Fruit fly (Drosophila melanogaster) whole organism, prepupa: Measurements from ENCODE around the gene CG2685.

Source experiments
- Blimp-1 ChIP-seq: fragments of 200-800 bp; sonication (Bioruptor generic); optimal IDR thresholded peaks from 3 replicates; lab custom pipeline; 2017; ENCODE audit warnings: missing biosample characterization, missing genetic modification characterization, mild to moderate bottlenecking, moderate library complexity, missing genetic modification reagents
- CG10631 ChIP-seq: fragments of 200-800 bp; sonication (Bioruptor generic); optimal IDR thresholded peaks from 2 replicates; lab custom pipeline; 2016; ENCODE audit warnings: missing biosample characterization, missing genetic modification characterization
- CG10669 ChIP-seq: fragments of 200-800 bp; sonication (Bioruptor generic); optimal IDR thresholded peaks from 3 replicates; lab custom pipeline; 2018; ENCODE audit warnings: missing biosample characterization, mild to moderate bottlenecking, missing genetic modification characterization, moderate library complexity
- CG11762 ChIP-seq: fragments of 200-800 bp; sonication (Bioruptor generic); optimal IDR thresholded peaks from 3 replicates; lab custom pipeline; 2016; ENCODE audit warnings: missing biosample characterization, missing genetic modification characterization; ENCODE audit not compliant: insufficient read depth
- CG11902 ChIP-seq: fragments of 200-800 bp; sonication (Bioruptor generic); optimal IDR thresholded peaks from 3 replicates; lab custom pipeline; 2016; ENCODE audit warnings: missing biosample characterization, missing genetic modification characterization
- CG15336 ChIP-seq: fragments of 200-800 bp; sonication (Bioruptor generic); IDR thresholded peaks from 2 replicates; pipeline ENCODE4 v1.3.6; 2022; ENCODE audit warnings: missing biosample characterization, missing genetic modification characterization
- CG1621 ChIP-seq: fragments of 200-800 bp; sonication (Bioruptor generic); optimal IDR thresholded peaks from 3 replicates; lab custom pipeline; 2018; ENCODE audit warnings: missing biosample characterization, mild to moderate bottlenecking, missing genetic modification characterization
- CG16779 ChIP-seq: fragments of 200-800 bp; sonication (Bioruptor generic); optimal IDR thresholded peaks from 3 replicates; lab custom pipeline; 2017; ENCODE audit warnings: missing biosample characterization, mild to moderate bottlenecking, missing genetic modification characterization
- CG32006 ChIP-seq: fragments of 200-800 bp; sonication (Bioruptor generic); optimal IDR thresholded peaks from 3 replicates; lab custom pipeline; 2017; ENCODE audit warnings: missing biosample characterization, mild to moderate bottlenecking, missing genetic modification characterization
- CG34406 ChIP-seq: fragments of 200-800 bp; sonication (Bioruptor generic); optimal IDR thresholded peaks from 3 replicates; lab custom pipeline; 2016; ENCODE audit warnings: missing biosample characterization, missing genetic modification characterization
- CG3919 ChIP-seq: fragments of 200-800 bp; sonication (Bioruptor generic); optimal IDR thresholded peaks from 3 replicates; lab custom pipeline; 2016; ENCODE audit warnings: missing biosample characterization, missing genetic modification characterization
- CG4318 ChIP-seq: fragments of 200-800 bp; sonication (Bioruptor generic); optimal IDR thresholded peaks from 3 replicates; lab custom pipeline; 2017; ENCODE audit warnings: missing biosample characterization, mild to moderate bottlenecking, missing genetic modification characterization
- CG6163 ChIP-seq: fragments of 200-800 bp; sonication (Bioruptor generic); IDR thresholded peaks from 3 replicates; pipeline ENCODE4 v1.3.6; 2022; ENCODE audit warnings: missing biosample characterization, missing genetic modification characterization
- CG6276 ChIP-seq: fragments of 200-800 bp; sonication (Bioruptor generic); optimal IDR thresholded peaks from 2 replicates; lab custom pipeline; 2017; ENCODE audit warnings: missing biosample characterization, mild to moderate bottlenecking, missing genetic modification characterization
- CG6808 ChIP-seq: fragments of 200-800 bp; sonication (Bioruptor generic); optimal IDR thresholded peaks from 3 replicates; lab custom pipeline; 2017; ENCODE audit warnings: missing biosample characterization, missing genetic modification characterization, mild to moderate bottlenecking, moderate library complexity, missing genetic modification reagents
- CG6854 ChIP-seq: fragments of 200-800 bp; sonication (Bioruptor generic); optimal IDR thresholded peaks from 2 replicates; lab custom pipeline; 2017; ENCODE audit warnings: missing biosample characterization, mild to moderate bottlenecking, missing genetic modification characterization
- CG8319 ChIP-seq: fragments of 200-800 bp; sonication (Bioruptor generic); optimal IDR thresholded peaks from 3 replicates; lab custom pipeline; 2016; ENCODE audit warnings: missing biosample characterization, missing genetic modification characterization
- CG9139 ChIP-seq: fragments of 200-800 bp; sonication (Bioruptor generic); optimal IDR thresholded peaks from 3 replicates; lab custom pipeline; 2017; ENCODE audit warnings: missing biosample characterization, mild to moderate bottlenecking, missing genetic modification characterization
- Eip75B ChIP-seq: fragments of 200-800 bp; sonication (Bioruptor generic); optimal IDR thresholded peaks from 3 replicates; lab custom pipeline; 2016; ENCODE audit warnings: missing biosample characterization, missing genetic modification characterization
- Eip78C ChIP-seq: fragments of 200-800 bp; sonication (Bioruptor generic); peaks from one replicate; lab custom pipeline; 2016; ENCODE audit warnings: missing biosample characterization, missing genetic modification characterization
- Ets96B ChIP-seq: fragments of 200-800 bp; optimal IDR thresholded peaks from 2 replicates; lab custom pipeline; 2019; ENCODE audit warnings: missing biosample characterization, mild to moderate bottlenecking, missing genetic modification characterization, moderate library complexity
- Hr39 ChIP-seq: fragments of 200-800 bp; sonication (Bioruptor generic); optimal IDR thresholded peaks from 2 replicates; lab custom pipeline; 2016; ENCODE audit warnings: missing biosample characterization, missing genetic modification characterization
- Hr4 ChIP-seq: fragments of 200-800 bp; sonication (Bioruptor generic); optimal IDR thresholded peaks from 3 replicates; lab custom pipeline; 2016; ENCODE audit warnings: missing biosample characterization, missing genetic modification characterization
- Lpt ChIP-seq: fragments of 200-800 bp; sonication (Bioruptor generic); optimal IDR thresholded peaks from 3 replicates; lab custom pipeline; 2016; ENCODE audit warnings: missing biosample characterization, missing genetic modification characterization
- Met ChIP-seq: fragments of 200-800 bp; sonication (Bioruptor generic); optimal IDR thresholded peaks from 3 replicates; lab custom pipeline; 2016; ENCODE audit warnings: missing biosample characterization, missing genetic modification characterization
- OdsH ChIP-seq: fragments of 200-800 bp; sonication (Bioruptor generic); optimal IDR thresholded peaks from 3 replicates; lab custom pipeline; 2016; ENCODE audit warnings: missing biosample characterization, missing genetic modification characterization
- Sox102F ChIP-seq: fragments of 200-800 bp; sonication (Bioruptor generic); optimal IDR thresholded peaks from 2 replicates; lab custom pipeline; 2016; ENCODE audit warnings: missing biosample characterization, mild to moderate bottlenecking, missing genetic modification characterization
- Sox14 ChIP-seq: fragments of 200-800 bp; sonication (Bioruptor generic); optimal IDR thresholded peaks from 3 replicates; lab custom pipeline; 2016; ENCODE audit warnings: missing biosample characterization, missing genetic modification characterization
- Sox15 ChIP-seq: fragments of 200-800 bp; sonication (Bioruptor generic); optimal IDR thresholded peaks from 3 replicates; lab custom pipeline; 2016; ENCODE audit warnings: missing biosample characterization, missing genetic modification characterization
- acj6 ChIP-seq: fragments of 200-800 bp; sonication (Bioruptor generic); optimal IDR thresholded peaks from 3 replicates; lab custom pipeline; 2016; ENCODE audit warnings: missing biosample characterization, missing genetic modification characterization
- dac ChIP-seq: fragments of 200-800 bp; sonication (Bioruptor generic); optimal IDR thresholded peaks from 2 replicates; lab custom pipeline; 2017; ENCODE audit warnings: missing biosample characterization, mild to moderate bottlenecking, missing genetic modification characterization
- dsx ChIP-seq: fragments of 200-800 bp; optimal IDR thresholded peaks from 3 replicates; lab custom pipeline; 2019; ENCODE audit warnings: missing biosample characterization, mild to moderate bottlenecking, missing genetic modification characterization, moderate library complexity; ENCODE audit not compliant: poor library complexity, severe bottlenecking
- esn ChIP-seq: fragments of 200-800 bp; sonication (Bioruptor generic); optimal IDR thresholded peaks from 2 replicates; lab custom pipeline; 2016; ENCODE audit warnings: missing biosample characterization, mild to moderate bottlenecking, missing genetic modification characterization, moderate library complexity
- fd59A ChIP-seq: fragments of 200-800 bp; sonication (Bioruptor generic); optimal IDR thresholded peaks from 2 replicates; lab custom pipeline; 2017; ENCODE audit warnings: missing biosample characterization, mild to moderate bottlenecking, missing genetic modification characterization, missing genetic modification reagents
- fd85E ChIP-seq: fragments of 200-800 bp; sonication (Bioruptor generic); optimal IDR thresholded peaks from 3 replicates; lab custom pipeline; 2016; ENCODE audit warnings: missing biosample characterization, missing genetic modification characterization
- fkh ChIP-seq: fragments of 200-800 bp; sonication (Bioruptor generic); optimal IDR thresholded peaks from 3 replicates; lab custom pipeline; 2017; ENCODE audit warnings: missing biosample characterization, mild to moderate bottlenecking, missing genetic modification characterization, moderate library complexity
- lz ChIP-seq: fragments of 200-800 bp; sonication (Bioruptor generic); optimal IDR thresholded peaks from 3 replicates; lab custom pipeline; 2016; ENCODE audit warnings: missing biosample characterization, missing genetic modification characterization
- net ChIP-seq: fragments of 200-800 bp; sonication (Bioruptor generic); optimal IDR thresholded peaks from 3 replicates; lab custom pipeline; 2016; ENCODE audit warnings: missing biosample characterization, missing genetic modification characterization
- pdm3 ChIP-seq: fragments of 200-800 bp; sonication (Bioruptor generic); optimal IDR thresholded peaks from 3 replicates; lab custom pipeline; 2016; ENCODE audit warnings: missing biosample characterization, missing genetic modification characterization
- salr ChIP-seq, 2 experiments: fragments of 200-800 bp; sonication (Bioruptor generic); optimal IDR thresholded peaks; 3 replicates each; lab custom pipeline; 2016 to 2018; ENCODE audit warnings: missing biosample characterization in 2 of 2, missing genetic modification characterization in 2 of 2, mild to moderate bottlenecking in 1 of 2
- spab ChIP-seq: fragments of 200-800 bp; sonication (Bioruptor generic); optimal IDR thresholded peaks from 2 replicates; lab custom pipeline; 2017; ENCODE audit warnings: missing biosample characterization, mild to moderate bottlenecking, missing genetic modification characterization, missing genetic modification reagents
- ss ChIP-seq, 2 experiments: fragments of 200-800 bp; sonication (Bioruptor generic); optimal IDR thresholded peaks; 2 replicates in 1 of 2; 3 replicates in 1 of 2; lab custom pipeline; 2017 to 2018; ENCODE audit warnings: mild to moderate bottlenecking in 2 of 2, missing biosample characterization in 2 of 2, missing genetic modification characterization in 2 of 2, moderate library complexity in 1 of 2
- topi ChIP-seq: fragments of 200-800 bp; sonication (Bioruptor generic); optimal IDR thresholded peaks from 3 replicates; lab custom pipeline; 2016; ENCODE audit warnings: missing biosample characterization, missing genetic modification characterization

The CG2685 gene

dm6 chrX:2690376-2690775 is 23.4 kb downstream of the CG2685 start:
- TF ChIP-seq OdsH (GFP tag; lab: Kevin White, UChicago) (no peak), CG11902 (GFP tag; lab: Kevin White, UChicago) (no peak), lz (GFP tag; lab: Kevin White, UChicago) (no peak), Sox102F (no peak), topi (no peak), Eip78C (GFP tag; lab: Kevin White, UChicago) (no peak), fd85E (GFP tag; lab: Kevin White, UChicago) (no peak), CG6276 (GFP tag; lab: Kevin White, UChicago) (no peak)
- TF ChIP-seq, all 60 proteins: peak for 0

dm6 chrX:2686930-2687329 is 26.8 kb downstream of the CG2685 start:
- TF ChIP-seq Hr39 (GFP tag; lab: Kevin White, UChicago) (no peak), CG4318 (GFP tag; lab: Kevin White, UChicago) (no peak), fkh (GFP tag; lab: Kevin White, UChicago) (no peak), Blimp-1 (GFP tag; lab: Kevin White, UChicago) (no peak), CG8319 (GFP tag; lab: Kevin White, UChicago) (no peak)
- TF ChIP-seq, all 60 proteins: peak for 0

- TF ChIP-seq Eip78C (GFP tag; lab: Kevin White, UChicago) = no peak
- no peak for TF ChIP-seq Sox14 (GFP tag; lab: Kevin White, UChicago)
- no peak for TF ChIP-seq CG11902 (GFP tag; lab: Kevin White, UChicago)
- TF ChIP-seq pdm3 (GFP tag; lab: Kevin White, UChicago) = no peak
- no peak for TF ChIP-seq dsx (GFP tag; lab: Kevin White, UChicago)
- TF ChIP-seq CG1621 (tag; lab: Kevin White, UChicago) = no peak
- TF ChIP-seq esn (GFP tag; lab: Kevin White, UChicago) = no peak
- TF ChIP-seq CG6163 (GFP tag; lab: Robert Waterston, UW) = no peak
- no peak for TF ChIP-seq CG8319 (GFP tag; lab: Kevin White, UChicago)
- no peak for TF ChIP-seq Hr39 (GFP tag; lab: Kevin White, UChicago)
- no peak for TF ChIP-seq CG16779 (tag; lab: Kevin White, UChicago)
- no peak for TF ChIP-seq CG34406 (GFP tag; lab: Kevin White, UChicago)
- TF ChIP-seq Lpt (GFP tag; lab: Kevin White, UChicago) = no peak
Observed at dm6 chrX:2685580-2685979, 28.2 kb downstream of the CG2685 start, which contains the start of gene per. Gene per, plus strand, starts transcription at chrX:2685580.

dm6 chrX:2685022-2685421 is 28.7 kb downstream of the CG2685 start:
- no peak for TF ChIP-seq CG9139 (GFP tag; lab: Kevin White, UChicago)
- TF ChIP-seq fd59A (GFP tag; lab: Kevin White, UChicago) = no peak
- TF ChIP-seq Eip75B (GFP tag; lab: Kevin White, UChicago) = no peak
- TF ChIP-seq Lpt (GFP tag; lab: Kevin White, UChicago) = no peak
- TF ChIP-seq CG6163 (GFP tag; lab: Robert Waterston, UW) = 0 out of 3 replicates have a peak, but pooled peaks have one; percentile 14
- TF ChIP-seq salr (GFP tag; optimal IDR thresholded peaks at IDR 0.05; lab: Kevin White, UChicago) = no peak
- TF ChIP-seq Sox15 (GFP tag; lab: Kevin White, UChicago) = no peak
- no peak for TF ChIP-seq CG16779 (tag; lab: Kevin White, UChicago)
- no peak for TF ChIP-seq CG34406 (GFP tag; lab: Kevin White, UChicago)
- no peak for TF ChIP-seq ss (GFP tag; optimal IDR thresholded peaks at IDR 0.05; lab: Kevin White, UChicago)
- no peak for TF ChIP-seq CG10669 (GFP tag; lab: Kevin White, UChicago)
- no peak for TF ChIP-seq CG6808 (GFP tag; lab: Kevin White, UChicago)
- peak; percentile 36 for TF ChIP-seq Hr4 (GFP tag; lab: Kevin White, UChicago)
- TF ChIP-seq OdsH (GFP tag; lab: Kevin White, UChicago) = peak; percentile 14
- no peak for TF ChIP-seq spab (GFP tag; lab: Kevin White, UChicago)
- no peak for TF ChIP-seq CG4318 (GFP tag; lab: Kevin White, UChicago)
- TF ChIP-seq Hr39 (GFP tag; lab: Kevin White, UChicago) = no peak
- TF ChIP-seq CG6854 (GFP tag; lab: Kevin White, UChicago) = no peak
- TF ChIP-seq Met (GFP tag; lab: Kevin White, UChicago) = no peak
- TF ChIP-seq Blimp-1 (GFP tag; lab: Kevin White, UChicago) = no peak
- no peak for TF ChIP-seq topi
- peak; percentile 2 for TF ChIP-seq CG3919 (GFP tag; lab: Kevin White, UChicago)
- TF ChIP-seq dac (GFP tag; lab: Kevin White, UChicago) = no peak
- TF ChIP-seq CG15336 (GFP tag; lab: Robert Waterston, UW) = peak; percentile 55
- no peak for TF ChIP-seq acj6
- TF ChIP-seq net (GFP tag; lab: Kevin White, UChicago) = peak; percentile 21
- TF ChIP-seq Ets96B (tag; lab: Kevin White, UChicago) = no peak
- TF ChIP-seq pdm3 (GFP tag; lab: Kevin White, UChicago) = peak; percentile 11
- TF ChIP-seq CG10631 (GFP tag; lab: Kevin White, UChicago) = no peak
- no peak for TF ChIP-seq CG11762 (GFP tag; lab: Kevin White, UChicago)
- TF ChIP-seq fd85E (GFP tag; lab: Kevin White, UChicago) = no peak
- peak; percentile 39 for TF ChIP-seq CG32006 (GFP tag; lab: Kevin White, UChicago)
- peak; percentile 54 for TF ChIP-seq Eip78C (GFP tag; lab: Kevin White, UChicago)
